Worm (Caenorhabditis elegans) whole organism, late embryonic: Measurements from ENCODE around the gene C15H7.4.
A peak's percentile ranks its signal among the peaks of the same experiment; 100 is the strongest.

ENCODE experiments used
- ama-1 ChIP-seq: fragments of 150-350 bp; optimal IDR thresholded peaks from 2 replicates; lab custom pipeline; 2014
- dve-1 ChIP-seq: sonication (generic microtip); optimal IDR thresholded peaks from 2 replicates; lab custom pipeline; 2017; ENCODE audit warnings: antibody characterized with exemption, mild to moderate bottlenecking, missing genetic modification characterization, missing compliant biosample characterization
- fkh-10 ChIP-seq: fragments of 150-350 bp; optimal IDR thresholded peaks from 2 replicates; lab custom pipeline; 2014; ENCODE audit warnings: missing biosample characterization, missing genetic modification reagents, missing genetic modification characterization
- hlh-30 ChIP-seq: sonication (generic microtip); optimal IDR thresholded peaks from 2 replicates; lab custom pipeline; 2017; ENCODE audit warnings: antibody characterized with exemption, missing genetic modification characterization, missing compliant biosample characterization; ENCODE audit not compliant: insufficient read depth
- nfya-1 ChIP-seq: sonication (generic microtip); optimal IDR thresholded peaks from 2 replicates; lab custom pipeline; 2017; ENCODE audit warnings: missing genetic modification characterization, mild to moderate bottlenecking, missing compliant biosample characterization, antibody characterized with exemption, moderate library complexity
- pha-4 ChIP-seq: fragments of 150-350 bp; optimal IDR thresholded peaks from 2 replicates; lab custom pipeline; 2018; ENCODE audit warnings: missing biosample characterization, missing genetic modification reagents, missing genetic modification characterization
- ttx-3 ChIP-seq: sonication (generic microtip); optimal IDR thresholded peaks from 2 replicates; lab custom pipeline; 2016; ENCODE audit warnings: missing genetic modification reagents, missing genetic modification characterization, missing compliant biosample characterization
- unc-55 ChIP-seq: sonication (generic microtip); optimal IDR thresholded peaks from 2 replicates; lab custom pipeline; 2017; ENCODE audit warnings: missing biosample characterization, missing genetic modification reagents, missing genetic modification characterization

- TF ChIP-seq ttx-3 = no peak
- no peak for TF ChIP-seq pha-4
- no peak for TF ChIP-seq unc-55 (GFP tag; lab: Kevin White, UChicago)
- no peak for TF ChIP-seq fkh-10 (GFP tag; lab: Kevin White, UChicago)
- peak; percentile 52 for TF ChIP-seq nfya-1 (tag; lab: Kevin White, UChicago)
- no peak for TF ChIP-seq dve-1 (tag; lab: Kevin White, UChicago)
- no peak for TF ChIP-seq ama-1
- TF ChIP-seq hlh-30 (tag; lab: Kevin White, UChicago) = no peak
Observed at ce11 chrIII:9617599-9618262, 38.0 kb downstream of the C15H7.4 start.
